Worm (Caenorhabditis elegans): ENCODE data around the gene C25D7.15.
A peak's percentile ranks its signal among the peaks of the same experiment; 100 is the strongest.

Gene C25D7.15

ce11 chrV:15071015-15071810, 11.6 kb downstream of the C25D7.15 start, which contains the start of gene unc-76:
Gene unc-76 (plus strand): TSS chrV:15071760.
- no peak for TF ChIP-seq ztf-23 (GFP tag; IDR thresholded peaks at IDR 0.05)
- no peak for TF ChIP-seq ref-1 (GFP tag; conservative IDR thresholded peaks at IDR 0.05)
- peak; percentile 87 for TF ChIP-seq cog-1 (tag; optimal IDR thresholded peaks at IDR 0.05)
- no peak for TF ChIP-seq klf-2 (GFP tag; conservative IDR thresholded peaks at IDR 0.05)
- 0 out of 2 replicates have a peak, but pooled peaks have one; percentile 11 for TF ChIP-seq flt-1 (GFP tag; IDR thresholded peaks at IDR 0.05)
- no peak for TF ChIP-seq T22C8.4 (GFP tag; IDR thresholded peaks at IDR 0.05)
- no peak for TF ChIP-seq ztf-29 (GFP tag; IDR thresholded peaks at IDR 0.05)
- no peak for TF ChIP-seq med-1 (GFP tag; optimal IDR thresholded peaks at IDR 0.05; ENCODE audit: insufficient read depth)
- no peak for TF ChIP-seq tab-1 (GFP tag; IDR thresholded peaks at IDR 0.05)

- 0 out of 2 replicates have a peak, but pooled peaks have one; percentile 37 for TF ChIP-seq flt-1 (GFP tag; IDR thresholded peaks at IDR 0.05)
- no peak for TF ChIP-seq ztf-29 (GFP tag; IDR thresholded peaks at IDR 0.05)
- TF ChIP-seq klf-2 (GFP tag; conservative IDR thresholded peaks at IDR 0.05) = no peak
- no peak for TF ChIP-seq T22C8.4 (GFP tag; IDR thresholded peaks at IDR 0.05)
- TF ChIP-seq med-1 (GFP tag; optimal IDR thresholded peaks at IDR 0.05; ENCODE audit: insufficient read depth) = no peak
- peak; percentile 53; the same call in 1 of the 2 replicates for TF ChIP-seq ztf-23 (GFP tag; IDR thresholded peaks at IDR 0.05)
- TF ChIP-seq cog-1 (tag; optimal IDR thresholded peaks at IDR 0.05) = no peak
- no peak for TF ChIP-seq ref-1 (GFP tag; conservative IDR thresholded peaks at IDR 0.05)
Measured at ce11 chrV:15072738-15073137, 13.1 kb downstream of the C25D7.15 start.

ce11 chrV:15074907-15075306, 15.3 kb downstream of the C25D7.15 start:
- no peak for TF ChIP-seq ztf-29 (GFP tag; IDR thresholded peaks at IDR 0.05)

ce11 chrV:15078560-15078959, 19.0 kb downstream of the C25D7.15 start:
- TF ChIP-seq med-1 (GFP tag; optimal IDR thresholded peaks at IDR 0.05; ENCODE audit: insufficient read depth) (no peak), klf-2 (GFP tag; conservative IDR thresholded peaks at IDR 0.05) (no peak), tab-1 (GFP tag; IDR thresholded peaks at IDR 0.05) (no peak), T22C8.4 (GFP tag; IDR thresholded peaks at IDR 0.05) (no peak), ztf-23 (GFP tag; IDR thresholded peaks at IDR 0.05) (no peak), cog-1 (tag; optimal IDR thresholded peaks at IDR 0.05) (no peak), ztf-29 (GFP tag; IDR thresholded peaks at IDR 0.05) (no peak), ref-1 (GFP tag; conservative IDR thresholded peaks at IDR 0.05) (no peak), flt-1 (GFP tag; IDR thresholded peaks at IDR 0.05) (no peak)

- no peak for TF ChIP-seq cog-1 (tag; optimal IDR thresholded peaks at IDR 0.05)
- TF ChIP-seq ztf-23 (GFP tag; IDR thresholded peaks at IDR 0.05) = no peak
- no peak for TF ChIP-seq med-1 (GFP tag; optimal IDR thresholded peaks at IDR 0.05; ENCODE audit: insufficient read depth)
- TF ChIP-seq flt-1 (GFP tag; IDR thresholded peaks at IDR 0.05) = 0 out of 2 replicates have a peak, but pooled peaks have one; percentile 10
Measured at ce11 chrV:15082291-15082690, 22.7 kb downstream of the C25D7.15 start, which contains the start of the genes C01G10.10 and C01G10.9. Gene C01G10.10 (minus strand): TSS chrV:15082441. Gene C01G10.9 (plus strand): TSS chrV:15082530.

ce11 chrV:15083659-15084058, 24.1 kb downstream of the C25D7.15 start:
- no peak for TF ChIP-seq ztf-23 (GFP tag; IDR thresholded peaks at IDR 0.05)
- TF ChIP-seq med-1 (GFP tag; optimal IDR thresholded peaks at IDR 0.05; ENCODE audit: insufficient read depth) = no peak
- no peak for TF ChIP-seq ztf-29 (GFP tag; IDR thresholded peaks at IDR 0.05)
- TF ChIP-seq flt-1 (GFP tag; IDR thresholded peaks at IDR 0.05) = no peak
- TF ChIP-seq T22C8.4 (GFP tag; IDR thresholded peaks at IDR 0.05) = no peak
- TF ChIP-seq ref-1 (GFP tag; conservative IDR thresholded peaks at IDR 0.05) = no peak
- no peak for TF ChIP-seq tab-1 (GFP tag; IDR thresholded peaks at IDR 0.05)
- no peak for TF ChIP-seq klf-2 (GFP tag; conservative IDR thresholded peaks at IDR 0.05)
- no peak for TF ChIP-seq cog-1 (tag; optimal IDR thresholded peaks at IDR 0.05)

ce11 chrV:15085335-15085800, 25.8 kb downstream of the C25D7.15 start, which contains the start of the genes ahsa-1 and C01G10.7:
Gene ahsa-1 (minus strand): TSS chrV:15085385.
Gene C01G10.7 (plus strand): TSS chrV:15085747.
- TF ChIP-seq ref-1 (GFP tag; conservative IDR thresholded peaks at IDR 0.05) (no peak), flt-1 (GFP tag; IDR thresholded peaks at IDR 0.05) (peak; percentile 77), cog-1 (tag; optimal IDR thresholded peaks at IDR 0.05) (peak; percentile 83), ztf-29 (GFP tag; IDR thresholded peaks at IDR 0.05) (no peak), tab-1 (GFP tag; IDR thresholded peaks at IDR 0.05) (no peak), T22C8.4 (GFP tag; IDR thresholded peaks at IDR 0.05) (no peak), med-1 (GFP tag; optimal IDR thresholded peaks at IDR 0.05; ENCODE audit: insufficient read depth) (no peak), klf-2 (GFP tag; conservative IDR thresholded peaks at IDR 0.05) (no peak), ztf-23 (GFP tag; IDR thresholded peaks at IDR 0.05) (peak; percentile 89)

ce11 chrV:15087207-15087706, 27.6 kb downstream of the C25D7.15 start, which contains the start of the genes C01G10.15 and C01G10.6:
Gene C01G10.15 (minus strand): TSS chrV:15087307.
Gene C01G10.6 (plus strand): TSS chrV:15087656.
- TF ChIP-seq klf-2 (GFP tag; conservative IDR thresholded peaks at IDR 0.05) (no peak), ztf-29 (GFP tag; IDR thresholded peaks at IDR 0.05) (no peak), med-1 (GFP tag; optimal IDR thresholded peaks at IDR 0.05; ENCODE audit: insufficient read depth) (no peak), cog-1 (tag; optimal IDR thresholded peaks at IDR 0.05) (no peak), flt-1 (GFP tag; IDR thresholded peaks at IDR 0.05) (no peak), ref-1 (GFP tag; conservative IDR thresholded peaks at IDR 0.05) (no peak), T22C8.4 (GFP tag; IDR thresholded peaks at IDR 0.05) (no peak), tab-1 (GFP tag; IDR thresholded peaks at IDR 0.05) (no peak), ztf-23 (GFP tag; IDR thresholded peaks at IDR 0.05) (no peak)

ce11 chrV:15088613-15089012, 29.0 kb downstream of the C25D7.15 start, which contains the start of gene C01G10.18:
Gene C01G10.18 (minus strand): TSS chrV:15088713.
- TF ChIP-seq klf-2 (GFP tag; conservative IDR thresholded peaks at IDR 0.05) (no peak), ztf-29 (GFP tag; IDR thresholded peaks at IDR 0.05) (no peak)
